Worm (Caenorhabditis elegans): ENCODE results near the gene srh-299.
A peak's percentile ranks its signal among the peaks of the same experiment; 100 is the strongest.

Gene srh-299

DNA sequence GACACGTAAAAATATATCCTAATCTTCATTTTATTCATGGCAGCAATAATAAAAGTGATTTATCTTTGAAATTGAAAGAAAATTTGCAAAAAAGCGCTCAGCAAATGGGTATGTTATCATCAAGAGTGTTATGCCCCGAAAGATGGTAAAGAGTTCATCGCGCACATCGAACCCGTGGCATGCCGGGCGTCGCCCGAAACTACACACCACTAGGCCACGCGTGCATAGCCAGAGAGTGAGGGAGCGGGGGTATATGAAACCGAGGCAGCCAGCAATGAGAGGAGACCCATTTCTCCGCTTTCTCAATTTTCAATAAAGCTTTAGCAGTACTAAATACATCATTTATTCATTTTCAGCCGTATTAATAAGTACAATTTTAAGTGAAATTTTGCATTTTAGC, 10.6 kb downstream of the srh-299 start (continued):
- TF ChIP-seq spr-1 (tag; optimal IDR thresholded peaks at IDR 0.05) (peak; percentile 93), F10B5.3 (tag; optimal IDR thresholded peaks at IDR 0.05) (peak; percentile 79), spr-3 (GFP tag; optimal IDR thresholded peaks at IDR 0.05) (peak; percentile 91), nhr-11 (tag; optimal IDR thresholded peaks at IDR 0.05) (peak; percentile 54), lsy-2 (tag; optimal IDR thresholded peaks at IDR 0.05) (peak in 1 of 2 experiments; percentile 42), lir-3 (tag; optimal IDR thresholded peaks at IDR 0.05) (peak; percentile 89), daf-12 (tag; optimal IDR thresholded peaks at IDR 0.05) (no peak), daf-8 (GFP tag; IDR thresholded peaks at IDR 0.05) (peak; percentile 94), lin-29 (GFP tag; IDR thresholded peaks at IDR 0.05) (peak; percentile 84), nhr-237 (tag; optimal IDR thresholded peaks at IDR 0.05) (no peak), nhr-77 (tag; optimal IDR thresholded peaks at IDR 0.05) (peak; percentile 79), F26F4.8 (GFP tag; conservative IDR thresholded peaks at IDR 0.05) (peak; percentile 98), tra-1 (GFP tag; IDR thresholded peaks at IDR 0.05) (peak; percentile 96), nhr-42 (GFP tag; IDR thresholded peaks at IDR 0.05) (peak; percentile 95), lin-1 (GFP tag; IDR thresholded peaks at IDR 0.05) (peak; percentile 90), vab-7 (GFP tag; IDR thresholded peaks at IDR 0.05) (peak; percentile 99), R02D3.7 (tag; optimal IDR thresholded peaks at IDR 0.05) (no peak), nhr-48 (tag; optimal IDR thresholded peaks at IDR 0.05) (peak; percentile 86), zag-1 (tag; optimal IDR thresholded peaks at IDR 0.05) (no peak), php-3 (GFP tag; IDR thresholded peaks at IDR 0.05) (peak; percentile 91), dmd-9 (GFP tag; IDR thresholded peaks at IDR 0.05) (peak; percentile 85), egl-43 (GFP tag; IDR thresholded peaks at IDR 0.05) (peak; percentile 99), fkh-10 (GFP tag; optimal IDR thresholded peaks at IDR 0.05) (no peak), dve-1 (tag; optimal IDR thresholded peaks at IDR 0.05; ENCODE audit: insufficient read depth) (no peak), hlh-11 (tag; optimal IDR thresholded peaks at IDR 0.05) (no peak), lin-13 (GFP tag; optimal IDR thresholded peaks at IDR 0.05) (peak; percentile 47), ces-1 (GFP tag; optimal IDR thresholded peaks at IDR 0.05) (peak; percentile 26), ceh-82 (tag; optimal IDR thresholded peaks at IDR 0.05) (no peak), attf-4 (tag; optimal IDR thresholded peaks at IDR 0.05) (no peak), Y5F2A.4 (GFP tag; optimal IDR thresholded peaks at IDR 0.05) (peak; percentile 93), nhr-76 (tag; optimal IDR thresholded peaks at IDR 0.05) (no peak), set-16 (GFP tag; IDR thresholded peaks at IDR 0.05) (no peak; the same call in 1 of the 2 replicates), zip-11 (GFP tag; IDR thresholded peaks at IDR 0.05) (peak; percentile 85), F37D6.2 (tag; optimal IDR thresholded peaks at IDR 0.05) (peak; percentile 59), ZK546.5 (tag; optimal IDR thresholded peaks at IDR 0.05) (no peak), lin-38 (GFP tag; IDR thresholded peaks at IDR 0.05) (peak; percentile 90), gei-8 (GFP tag; optimal IDR thresholded peaks at IDR 0.05) (peak; percentile 97), cey-2 (tag; optimal IDR thresholded peaks at IDR 0.05; ENCODE audit: borderline replicate concordance, insufficient read depth) (no peak), mxl-2 (GFP tag; conservative IDR thresholded peaks at IDR 0.05) (peak; percentile 86), ctbp-1 (GFP tag; IDR thresholded peaks at IDR 0.05) (peak; percentile 92), sdz-12 (GFP tag; optimal IDR thresholded peaks at IDR 0.05) (peak; percentile 97), F44E2.7 (GFP tag; IDR thresholded peaks at IDR 0.05) (peak; percentile 99), mes-2 (tag; optimal IDR thresholded peaks at IDR 0.05; ENCODE audit: poor library complexity, severe bottlenecking) (peak; percentile 94), T20F7.1 (GFP tag; optimal IDR thresholded peaks at IDR 0.05) (peak; percentile 77), zfp-2 (tag; optimal IDR thresholded peaks at IDR 0.05) (peak; percentile 71), lim-7 (GFP tag; IDR thresholded peaks at IDR 0.05) (peak; percentile 99), skn-1 (tag; optimal IDR thresholded peaks at IDR 0.05) (no peak), tag-97 (GFP tag; IDR thresholded peaks at IDR 0.05) (0 out of 2 replicates have a peak, but pooled peaks have one; percentile 45), nhr-10 (tag; optimal IDR thresholded peaks at IDR 0.05) (peak; percentile 27), hlh-30 (tag; optimal IDR thresholded peaks at IDR 0.05; ENCODE audit: insufficient read depth) (peak; percentile 78), rbr-2 (tag; optimal IDR thresholded peaks at IDR 0.05) (peak; percentile 87)

All from whole organism, L4 larva.